Worm (Caenorhabditis elegans): Measurements from ENCODE around the gene slc-36.5.

Gene slc-36.5

DNA sequence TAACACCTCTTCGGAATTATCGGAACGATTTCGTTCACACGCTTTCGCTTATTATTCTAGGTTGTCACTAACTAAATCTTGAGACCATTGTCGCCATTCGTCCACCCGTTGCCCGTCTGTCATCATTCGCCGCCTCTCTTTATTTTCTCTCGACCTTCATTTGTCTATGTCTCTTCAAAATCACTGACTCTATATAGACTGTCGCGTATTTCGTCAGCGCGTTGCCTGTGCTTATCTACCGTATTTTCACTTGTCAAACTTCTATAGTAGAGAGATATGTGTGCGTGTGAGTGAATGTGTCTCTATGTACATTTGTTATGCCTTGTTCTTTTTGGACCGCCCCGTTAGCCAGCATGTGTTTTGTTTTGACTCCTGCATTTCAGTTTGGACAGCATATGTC is 47.7 kb downstream of the slc-36.5 start (continued):
- no peak for TF ChIP-seq gei-8 (GFP tag; optimal IDR thresholded peaks at IDR 0.05)
- TF ChIP-seq nhr-237 (tag; optimal IDR thresholded peaks at IDR 0.05) = no peak
- peak; percentile 84 for TF ChIP-seq nhr-28 (tag; optimal IDR thresholded peaks at IDR 0.05)
- no peak for TF ChIP-seq set-16 (GFP tag; IDR thresholded peaks at IDR 0.05)
- TF ChIP-seq nhr-6 (tag; optimal IDR thresholded peaks at IDR 0.05) = peak; percentile 58
- no peak for TF ChIP-seq tag-97 (GFP tag; IDR thresholded peaks at IDR 0.05)
- TF ChIP-seq ztf-7 (tag; optimal IDR thresholded peaks at IDR 0.05) = no peak
- TF ChIP-seq snpc-4 (tag; optimal IDR thresholded peaks at IDR 0.05) = no peak
- 0 out of 2 replicates have a peak, but pooled peaks have one; percentile 13 for TF ChIP-seq lin-1 (GFP tag; IDR thresholded peaks at IDR 0.05)
- peak; percentile 60; the same call in 1 of the 2 replicates for TF ChIP-seq dmd-6 (GFP tag; IDR thresholded peaks at IDR 0.05)
- TF ChIP-seq egl-43 (GFP tag; IDR thresholded peaks at IDR 0.05) = no peak
- no peak for TF ChIP-seq ceh-44 (GFP tag; IDR thresholded peaks at IDR 0.05)
- no peak for TF ChIP-seq ZK546.5 (tag; optimal IDR thresholded peaks at IDR 0.05)
- TF ChIP-seq daf-16 (GFP tag; optimal IDR thresholded peaks at IDR 0.05) = no peak
- TF ChIP-seq daf-16 (tag; optimal IDR thresholded peaks at IDR 0.05) = peak; percentile 36

DNA sequence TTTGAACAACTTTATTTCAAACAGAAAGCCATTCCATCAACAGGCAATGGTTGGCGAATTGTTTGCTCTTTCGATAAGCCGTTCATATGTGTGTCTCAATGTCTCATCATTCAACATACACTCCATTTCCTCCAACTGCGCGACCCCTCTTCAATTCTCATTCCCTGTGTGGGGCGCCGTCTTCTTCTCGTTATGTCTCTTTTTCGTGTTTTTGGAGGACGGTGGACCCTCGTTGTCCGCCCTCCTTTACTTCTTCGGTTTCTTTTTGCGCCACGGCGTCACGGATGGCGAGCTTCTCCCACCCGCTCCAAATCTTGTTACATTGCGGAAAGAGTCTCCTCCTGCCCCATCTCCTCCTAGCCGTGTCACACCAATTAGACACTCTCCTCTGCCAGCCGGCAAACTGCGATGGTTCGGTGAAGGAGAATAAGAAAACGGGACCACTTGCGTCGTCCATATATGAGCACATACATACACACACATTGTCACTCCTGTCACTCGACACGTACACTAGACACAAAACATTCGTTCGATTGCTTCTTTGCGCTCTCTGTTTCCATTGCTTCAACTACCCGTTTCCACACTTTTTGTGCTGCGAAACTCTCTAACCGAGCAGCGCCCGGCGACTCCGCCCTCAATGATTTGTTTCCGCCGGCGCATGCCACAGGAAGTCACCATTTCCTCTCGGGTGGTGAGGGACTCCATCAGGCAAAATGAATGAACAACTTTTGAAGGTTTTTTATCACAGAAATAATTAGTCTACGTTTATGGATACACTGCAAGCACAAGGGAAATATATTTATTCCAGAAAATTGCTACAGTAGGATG is 48.6 kb downstream of the slc-36.5 start:
- TF ChIP-seq set-16 (GFP tag; IDR thresholded peaks at IDR 0.05) (peak; percentile 59; the same call in 1 of the 2 replicates), F10B5.3 (tag; optimal IDR thresholded peaks at IDR 0.05) (no peak), ceh-82 (tag; optimal IDR thresholded peaks at IDR 0.05) (no peak), mep-1 (tag; optimal IDR thresholded peaks at IDR 0.05) (peak; percentile 7), mxl-2 (GFP tag; conservative IDR thresholded peaks at IDR 0.05) (no peak), rbr-2 (tag; optimal IDR thresholded peaks at IDR 0.05) (peak; percentile 5), ztf-11 (tag; optimal IDR thresholded peaks at IDR 0.05) (no peak), sdz-12 (GFP tag; optimal IDR thresholded peaks at IDR 0.05) (peak; percentile 9), fkh-10 (GFP tag; optimal IDR thresholded peaks at IDR 0.05) (peak; percentile 21), madf-5 (GFP tag; IDR thresholded peaks at IDR 0.05) (0 out of 4 replicates have a peak, but pooled peaks of 1 of the 2 experiments have one; percentile 57), unc-62 (GFP tag; optimal IDR thresholded peaks at IDR 0.05 in 1 of 2) (peak in 1 of 2 experiments; percentile 98), unc-62 (tag; optimal IDR thresholded peaks at IDR 0.05) (no peak), aha-1 (tag) (peak; percentile 49), tra-1 (GFP tag; IDR thresholded peaks at IDR 0.05) (no peak), Y48G9A.11 (GFP tag; IDR thresholded peaks at IDR 0.05) (no peak), ctbp-1 (GFP tag; IDR thresholded peaks at IDR 0.05) (0 out of 2 replicates have a peak, but pooled peaks have one; percentile 13), zfp-2 (tag; optimal IDR thresholded peaks at IDR 0.05) (no peak), vab-7 (GFP tag; IDR thresholded peaks at IDR 0.05) (0 out of 2 replicates have a peak, but pooled peaks have one; percentile 19)

DNA sequence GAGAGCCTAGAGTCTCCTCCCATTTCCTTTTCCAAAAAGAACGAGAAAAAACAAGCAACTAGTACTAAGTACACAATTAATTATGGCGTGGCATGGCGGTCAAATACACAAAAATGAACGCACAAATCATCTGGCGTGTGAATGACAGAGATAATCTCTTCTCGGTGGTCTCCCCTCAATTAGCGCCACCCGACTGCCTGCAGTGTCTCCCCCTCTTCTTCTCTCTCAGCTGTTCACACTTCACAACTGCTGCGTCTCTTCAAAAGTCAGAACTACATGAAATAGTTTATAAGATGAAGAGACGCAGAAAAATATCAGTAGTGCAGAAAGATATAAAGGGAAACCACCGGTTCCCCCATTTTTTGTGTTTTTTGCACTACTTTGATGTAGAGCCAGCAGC is 49.5 kb downstream of the slc-36.5 start:
- TF ChIP-seq nhr-28 (tag; optimal IDR thresholded peaks at IDR 0.05) = peak; percentile 74
- TF ChIP-seq Y48G9A.11 (GFP tag; IDR thresholded peaks at IDR 0.05) = no peak
- peak; percentile 19 for TF ChIP-seq cey-2 (tag; optimal IDR thresholded peaks at IDR 0.05; ENCODE audit: borderline replicate concordance, insufficient read depth)
- TF ChIP-seq daf-16 (GFP tag; optimal IDR thresholded peaks at IDR 0.05) = no peak
- peak; percentile 23 for TF ChIP-seq daf-16 (tag; optimal IDR thresholded peaks at IDR 0.05)
- TF ChIP-seq dmd-6 (GFP tag; IDR thresholded peaks at IDR 0.05) = peak; percentile 69
- TF ChIP-seq ceh-82 (tag; optimal IDR thresholded peaks at IDR 0.05) = no peak
- TF ChIP-seq dmd-9 (GFP tag; IDR thresholded peaks at IDR 0.05) = no peak
- TF ChIP-seq ceh-20 (GFP tag; IDR thresholded peaks at IDR 0.05) = 0 out of 2 replicates have a peak, but pooled peaks have one; percentile 53
- no peak for TF ChIP-seq daf-19 (GFP tag; conservative IDR thresholded peaks at IDR 0.05)
- no peak for TF ChIP-seq zip-2 (tag; optimal IDR thresholded peaks at IDR 0.05)
- TF ChIP-seq lin-39 (tag; optimal IDR thresholded peaks at IDR 0.05) = no peak
- no peak for TF ChIP-seq mxl-2 (GFP tag; conservative IDR thresholded peaks at IDR 0.05)
- no peak for TF ChIP-seq Y5F2A.4 (GFP tag; optimal IDR thresholded peaks at IDR 0.05)
- peak; percentile 91 for TF ChIP-seq hlh-11 (tag; optimal IDR thresholded peaks at IDR 0.05)
- TF ChIP-seq mdt-29 (GFP tag; IDR thresholded peaks at IDR 0.05) = no peak
- no peak for TF ChIP-seq F26F4.8 (GFP tag; conservative IDR thresholded peaks at IDR 0.05)
- TF ChIP-seq lin-15B (tag; optimal IDR thresholded peaks at IDR 0.05) = no peak
- TF ChIP-seq hmg-1.1 (GFP tag; IDR thresholded peaks at IDR 0.05) = peak; percentile 54; the same call in 1 of the 2 replicates
- no peak for TF ChIP-seq ztf-7 (tag; optimal IDR thresholded peaks at IDR 0.05)
- no peak for TF ChIP-seq nhr-111 (GFP tag; optimal IDR thresholded peaks at IDR 0.05)
- TF ChIP-seq mes-2 (tag; optimal IDR thresholded peaks at IDR 0.05; ENCODE audit: poor library complexity, severe bottlenecking) = peak; percentile 43
- no peak for TF ChIP-seq egl-27 (tag; optimal IDR thresholded peaks at IDR 0.05)
